Worm (Caenorhabditis elegans): Measurements from ENCODE around the gene gly-8.
"Not testable (repeated sequence)": the region's sequence is repeated elsewhere in the genome, so short reads cannot be mapped to it uniquely, and the experiment has no call there.

ce11 chrIII:11614325-11614724, 10.7 kb upstream of the gly-8 start:
- not testable (repeated sequence) for TF ChIP-seq pros-1 (tag; optimal IDR thresholded peaks at IDR 0.05); pat-9 (tag; optimal IDR thresholded peaks at IDR 0.05); unc-3 (GFP tag; conservative IDR thresholded peaks at IDR 0.05); unc-3 (tag; optimal IDR thresholded peaks at IDR 0.05); pha-4 (tag; optimal IDR thresholded peaks at IDR 0.05); ceh-45 (GFP tag; IDR thresholded peaks at IDR 0.05); F13H6.1 (tag; optimal IDR thresholded peaks at IDR 0.05); hlh-30 (tag; optimal IDR thresholded peaks at IDR 0.05; ENCODE audit: insufficient read depth); nfya-1 (tag; optimal IDR thresholded peaks at IDR 0.05); nhr-232 (tag; optimal IDR thresholded peaks at IDR 0.05)

Measured in whole organism, late embryonic.